Worm (Caenorhabditis elegans) whole organism, L4 larva: ENCODE results near the gene Y54E2A.9.

Experiments used
- Y5F2A.4 ChIP-seq: fragments of 200-800 bp; sonication (Bioruptor generic); optimal IDR thresholded peaks from 2 replicates; lab custom pipeline; 2018; ENCODE audit warnings: mild to moderate bottlenecking, missing genetic modification characterization, missing compliant biosample characterization
- egl-27 ChIP-seq: sonication (generic microtip); optimal IDR thresholded peaks from 3 replicates; lab custom pipeline; 2017; ENCODE audit warnings: missing biosample characterization, missing genetic modification reagents, missing genetic modification characterization
- hlh-30 ChIP-seq: sonication (generic microtip); optimal IDR thresholded peaks from 2 replicates; lab custom pipeline; 2017; ENCODE audit warnings: antibody characterized with exemption, mild to moderate bottlenecking, missing genetic modification characterization, missing compliant biosample characterization; ENCODE audit not compliant: insufficient read depth
- nhr-237 ChIP-seq: sonication (generic microtip); optimal IDR thresholded peaks from 2 replicates; lab custom pipeline; 2017; ENCODE audit warnings: missing biosample characterization, missing genetic modification characterization
- unc-130 ChIP-seq: sonication (generic microtip); optimal IDR thresholded peaks from 2 replicates; lab custom pipeline; 2016; ENCODE audit warnings: missing genetic modification reagents, missing genetic modification characterization, missing compliant biosample characterization

DNA sequence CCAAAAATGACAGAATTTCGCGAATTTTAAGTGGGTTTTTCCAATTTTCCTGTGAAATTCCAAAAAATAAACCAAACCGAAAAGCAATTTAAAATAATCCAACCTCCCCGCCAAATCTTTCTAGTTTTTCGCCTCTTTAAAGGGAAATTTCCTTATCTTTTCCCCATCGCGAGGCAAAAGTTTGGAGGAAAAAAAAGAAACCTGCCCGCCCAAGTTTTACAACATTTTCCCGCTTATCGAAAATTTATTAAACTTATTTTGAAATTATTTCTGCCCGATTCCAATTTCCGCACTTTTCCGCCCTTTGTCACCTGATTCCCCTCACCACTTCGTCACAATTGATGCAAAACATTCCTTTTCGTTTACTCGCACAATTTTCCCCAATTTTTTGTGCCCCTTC lies 26.4 kb upstream of the Y54E2A.9 start, which contains the start of gene osta-3:
- TF ChIP-seq Y5F2A.4 (GFP tag; lab: Kevin White, UChicago): no peak
- TF ChIP-seq nhr-237 (tag; lab: Kevin White, UChicago): no peak
- no peak for TF ChIP-seq egl-27
- no peak for TF ChIP-seq hlh-30 (tag; lab: Kevin White, UChicago)
- TF ChIP-seq unc-130 (GFP tag; lab: Kevin White, UChicago): no peak
